Worm (Caenorhabditis elegans) whole organism, L4 larva: ENCODE measurements around the gene vha-12.

Experiments
- Y105C5A.15 ChIP-seq: fragments of 200-800 bp; sonication (Bioruptor generic); IDR thresholded peaks from 2 replicates; pipeline ENCODE4 v1.3.6; 2022; ENCODE audit warnings: missing genetic modification characterization, missing compliant biosample characterization
- Y48G9A.11 ChIP-seq: fragments of 200-800 bp; sonication (Bioruptor generic); IDR thresholded peaks from 2 replicates; pipeline ENCODE4 v1.3.6; 2022; ENCODE audit warnings: missing genetic modification reagents, missing genetic modification characterization, missing compliant biosample characterization
- Y5F2A.4 ChIP-seq: fragments of 200-800 bp; sonication (Bioruptor generic); optimal IDR thresholded peaks from 2 replicates; lab custom pipeline; 2018; ENCODE audit warnings: mild to moderate bottlenecking, missing genetic modification characterization, missing compliant biosample characterization
- ZK337.2 ChIP-seq: fragments of 200-800 bp; sonication (Bioruptor generic); IDR thresholded peaks from 2 replicates; pipeline ENCODE4 v1.3.6; 2022; ENCODE audit warnings: missing genetic modification reagents, missing genetic modification characterization, missing compliant biosample characterization
- ZK546.5 ChIP-seq, 2 experiments: sonication (generic microtip); optimal IDR thresholded peaks; 2 replicates each; lab custom pipeline; 2017; ENCODE audit warnings: missing biosample characterization in 2 of 2, missing genetic modification characterization in 2 of 2
- aha-1 ChIP-seq: fragments of 150-350 bp; peaks from one replicate; lab custom pipeline; 2014; ENCODE audit warnings: missing biosample characterization, missing genetic modification characterization
- ama-1 ChIP-seq: fragments of 150-350 bp; optimal IDR thresholded peaks from 2 replicates; lab custom pipeline; 2014; ENCODE audit warnings: inconsistent platforms, mixed read lengths
- ceh-32 ChIP-seq: sonication (generic microtip); optimal IDR thresholded peaks from 2 replicates; lab custom pipeline; 2016; ENCODE audit warnings: mild to moderate bottlenecking, missing genetic modification characterization, missing compliant biosample characterization; ENCODE audit not compliant: poor library complexity
- ceh-44 ChIP-seq: fragments of 200-800 bp; sonication (Bioruptor generic); IDR thresholded peaks from 2 replicates; pipeline ENCODE4 v1.3.6; 2022; ENCODE audit warnings: missing genetic modification reagents, missing genetic modification characterization, missing compliant biosample characterization
- ceh-62 ChIP-seq: sonication (generic microtip); optimal IDR thresholded peaks from 2 replicates; lab custom pipeline; 2017; ENCODE audit warnings: missing biosample characterization, missing genetic modification characterization
- dmd-6 ChIP-seq: fragments of 200-800 bp; sonication (Bioruptor generic); IDR thresholded peaks from 2 replicates; pipeline ENCODE4 v1.3.6; 2022; ENCODE audit warnings: missing genetic modification reagents, missing genetic modification characterization, missing compliant biosample characterization
- dmd-8 ChIP-seq: fragments of 200-800 bp; sonication (Bioruptor generic); IDR thresholded peaks from 2 replicates; pipeline ENCODE4 v1.3.6; 2022; ENCODE audit warnings: missing genetic modification characterization, missing compliant biosample characterization
- dmd-9 ChIP-seq: fragments of 200-800 bp; sonication (Bioruptor generic); IDR thresholded peaks from 2 replicates; pipeline ENCODE4 v1.3.6; 2022; ENCODE audit warnings: missing genetic modification reagents, missing genetic modification characterization, missing compliant biosample characterization
- dpl-1 ChIP-seq: fragments of 150-350 bp; optimal IDR thresholded peaks from 2 replicates; lab custom pipeline; 2014; ENCODE audit warnings: missing biosample characterization, missing genetic modification reagents, missing genetic modification characterization
- duxl-1 ChIP-seq: sonication (generic microtip); optimal IDR thresholded peaks from 2 replicates; lab custom pipeline; 2016; ENCODE audit warnings: mild to moderate bottlenecking, missing genetic modification characterization, moderate library complexity, missing compliant biosample characterization; ENCODE audit not compliant: poor library complexity
- egl-27 ChIP-seq: sonication (generic microtip); optimal IDR thresholded peaks from 3 replicates; lab custom pipeline; 2017; ENCODE audit warnings: missing biosample characterization, missing genetic modification reagents, missing genetic modification characterization
- fos-1 ChIP-seq: fragments of 150-350 bp; optimal IDR thresholded peaks from 2 replicates; lab custom pipeline; 2014; ENCODE audit warnings: missing biosample characterization, missing genetic modification characterization
- gei-8 ChIP-seq: fragments of 200-800 bp; sonication (Bioruptor generic); optimal IDR thresholded peaks from 2 replicates; lab custom pipeline; 2018; ENCODE audit warnings: mild to moderate bottlenecking, missing genetic modification characterization, missing compliant biosample characterization
- hif-1 ChIP-seq, 2 experiments: sonication (generic microtip); optimal IDR thresholded peaks; 2 replicates each; lab custom pipeline; 2016 to 2017; ENCODE audit warnings: missing compliant biosample characterization in 2 of 2, missing genetic modification characterization in 2 of 2, missing genetic modification reagents in 2 of 2, missing genotype in 2 of 2, mild to moderate bottlenecking in 1 of 2
- hlh-11 ChIP-seq: fragments of 200-800 bp; sonication (Bioruptor generic); optimal IDR thresholded peaks from 2 replicates; lab custom pipeline; 2018; ENCODE audit warnings: mild to moderate bottlenecking, missing genetic modification characterization, missing compliant biosample characterization
- jun-1 ChIP-seq: fragments of 150-350 bp; optimal IDR thresholded peaks from 2 replicates; lab custom pipeline; 2014; ENCODE audit warnings: missing biosample characterization, missing genetic modification reagents, missing genetic modification characterization
- lin-1 ChIP-seq: fragments of 200-800 bp; sonication (Bioruptor generic); IDR thresholded peaks from 2 replicates; pipeline ENCODE4 v1.3.6; 2022; ENCODE audit warnings: missing genetic modification reagents, missing genetic modification characterization, missing compliant biosample characterization
- lin-38 ChIP-seq: fragments of 200-800 bp; sonication (Bioruptor generic); IDR thresholded peaks from 2 replicates; pipeline ENCODE4 v1.3.6; 2022; ENCODE audit warnings: missing genetic modification reagents, missing genetic modification characterization, missing compliant biosample characterization
- nhr-102 ChIP-seq: sonication (generic microtip); optimal IDR thresholded peaks from 2 replicates; lab custom pipeline; 2016; ENCODE audit warnings: mild to moderate bottlenecking, missing genetic modification characterization, moderate library complexity, missing compliant biosample characterization
- nhr-11 ChIP-seq: fragments of 150-350 bp; optimal IDR thresholded peaks from 2 replicates; lab custom pipeline; 2014; ENCODE audit warnings: missing biosample characterization, missing genetic modification characterization
- nhr-237 ChIP-seq: sonication (generic microtip); optimal IDR thresholded peaks from 2 replicates; lab custom pipeline; 2017; ENCODE audit warnings: missing biosample characterization, missing genetic modification characterization
- nhr-25 ChIP-seq: sonication (generic microtip); optimal IDR thresholded peaks from 2 replicates; lab custom pipeline; 2017; ENCODE audit warnings: missing genetic modification characterization, mild to moderate bottlenecking, missing compliant biosample characterization, antibody characterized with exemption, moderate library complexity, borderline replicate concordance; ENCODE audit not compliant: insufficient read depth
- nhr-28 ChIP-seq: fragments of 150-350 bp; optimal IDR thresholded peaks from 2 replicates; lab custom pipeline; 2014; ENCODE audit warnings: missing biosample characterization, missing genetic modification characterization
- nhr-41 ChIP-seq: fragments of 200-800 bp; sonication (Bioruptor generic); IDR thresholded peaks from 2 replicates; pipeline ENCODE4 v1.3.6; 2022; ENCODE audit warnings: missing genetic modification reagents, missing genetic modification characterization, missing compliant biosample characterization
- nhr-42 ChIP-seq: fragments of 200-800 bp; sonication (Bioruptor generic); IDR thresholded peaks from 2 replicates; pipeline ENCODE4 v1.3.6; 2022; ENCODE audit warnings: missing genetic modification characterization, missing compliant biosample characterization
- nhr-48 ChIP-seq: sonication (generic microtip); optimal IDR thresholded peaks from 2 replicates; lab custom pipeline; 2016; ENCODE audit warnings: mild to moderate bottlenecking, missing genetic modification characterization, missing compliant biosample characterization
- nhr-6 ChIP-seq: fragments of 150-350 bp; optimal IDR thresholded peaks from 2 replicates; lab custom pipeline; 2014; ENCODE audit warnings: missing biosample characterization, missing genetic modification characterization
- nhr-76 ChIP-seq: fragments of 150-350 bp; optimal IDR thresholded peaks from 2 replicates; lab custom pipeline; 2014; ENCODE audit warnings: missing biosample characterization, missing genetic modification characterization
- pha-4 ChIP-seq, 2 experiments: fragments of 150-350 bp in 1 of 2; fragments of 200-800 bp in 1 of 2; sonication (Bioruptor generic) in 1 of 2; IDR thresholded peaks in 1 of 2; optimal IDR thresholded peaks in 1 of 2; 2 replicates each; pipeline versions ENCODE4 v1.3.6 to Lab custom; 2014 to 2022; ENCODE audit warnings: missing genetic modification characterization in 2 of 2, missing genetic modification reagents in 2 of 2, missing biosample characterization in 1 of 2, missing compliant biosample characterization in 1 of 2
- php-3 ChIP-seq: fragments of 200-800 bp; sonication (Bioruptor generic); IDR thresholded peaks from 2 replicates; pipeline ENCODE4 v1.3.6; 2022; ENCODE audit warnings: missing genetic modification reagents, missing genetic modification characterization, missing compliant biosample characterization
- saeg-2 ChIP-seq: fragments of 200-800 bp; sonication (Bioruptor generic); IDR thresholded peaks from 2 replicates; pipeline ENCODE4 v1.3.6; 2022; ENCODE audit warnings: missing genetic modification reagents, missing genetic modification characterization, missing compliant biosample characterization
- skn-1 ChIP-seq: fragments of 150-350 bp; optimal IDR thresholded peaks from 2 replicates; lab custom pipeline; 2014; ENCODE audit warnings: missing biosample characterization, missing genetic modification characterization
- snpc-1.2 ChIP-seq: fragments of 200-800 bp; sonication (Bioruptor generic); IDR thresholded peaks from 2 replicates; pipeline ENCODE4 v1.3.6; 2022; ENCODE audit warnings: missing genetic modification reagents, missing genetic modification characterization, missing compliant biosample characterization
- snpc-4 ChIP-seq: fragments of 150-350 bp; optimal IDR thresholded peaks from 2 replicates; lab custom pipeline; 2014; ENCODE audit warnings: missing biosample characterization, missing genetic modification characterization
- spr-3 ChIP-seq: fragments of 200-800 bp; sonication (Bioruptor generic); optimal IDR thresholded peaks from 2 replicates; lab custom pipeline; 2018; ENCODE audit warnings: mild to moderate bottlenecking, missing genetic modification characterization, missing compliant biosample characterization
- tra-1 ChIP-seq: fragments of 200-800 bp; sonication (Bioruptor generic); IDR thresholded peaks from 2 replicates; pipeline ENCODE4 v1.3.6; 2022; ENCODE audit warnings: missing genetic modification reagents, missing genetic modification characterization, missing compliant biosample characterization
- unc-130 ChIP-seq: sonication (generic microtip); optimal IDR thresholded peaks from 2 replicates; lab custom pipeline; 2016; ENCODE audit warnings: missing genetic modification reagents, missing genetic modification characterization, missing compliant biosample characterization
- unc-39 ChIP-seq: sonication (generic microtip); optimal IDR thresholded peaks from 2 replicates; lab custom pipeline; 2017; ENCODE audit warnings: missing biosample characterization, missing genetic modification characterization
- unc-62 ChIP-seq, 3 experiments: fragments of 150-350 bp in 1 of 3; sonication (generic microtip); optimal IDR thresholded peaks in 2 of 3; peaks in 1 of 3; 1 replicate in 1 of 3; 2 replicates in 2 of 3; lab custom pipeline; 2014 to 2017; ENCODE audit warnings: missing biosample characterization in 3 of 3, missing genetic modification characterization in 3 of 3, missing genetic modification reagents in 3 of 3, missing genotype in 1 of 3

The vha-12 gene

ce11 chrX:4144136-4144781 is 46.6 kb upstream of the vha-12 start (continued):
- no peak for TF ChIP-seq Y5F2A.4
- peak; percentile 46 for TF ChIP-seq nhr-25 (tag; lab: Kevin White, UChicago)
- TF ChIP-seq unc-130 (GFP tag; lab: Kevin White, UChicago), result no peak
- TF ChIP-seq hlh-11 (tag; lab: Kevin White, UChicago), result peak; percentile 73
- no peak for TF ChIP-seq nhr-6 (tag; lab: Kevin White, UChicago)
- no peak for TF ChIP-seq dpl-1 (GFP tag; lab: Kevin White, UChicago)
- TF ChIP-seq nhr-28, result peak; percentile 23
- no peak for TF ChIP-seq saeg-2 (GFP tag; lab: Robert Waterston, UW)
- peak; percentile 87 for TF ChIP-seq dmd-6 (GFP tag; lab: Robert Waterston, UW)
- peak; percentile 35 for TF ChIP-seq nhr-48 (tag; lab: Kevin White, UChicago)
- no peak for TF ChIP-seq gei-8 (GFP tag; lab: Kevin White, UChicago)
- TF ChIP-seq hif-1 (tag; optimal IDR thresholded peaks at IDR 0.05; lab: Kevin White, UChicago), result peak in 1 of 2 experiments; percentile 11
- no peak for TF ChIP-seq ceh-44 (GFP tag; lab: Robert Waterston, UW)
- no peak for TF ChIP-seq ZK337.2 (GFP tag; lab: Robert Waterston, UW)
- no peak for TF ChIP-seq ZK546.5 (tag; optimal IDR thresholded peaks at IDR 0.05; lab: Kevin White, UChicago)
- TF ChIP-seq dmd-9 (GFP tag; lab: Robert Waterston, UW), result no peak
- TF ChIP-seq nhr-11 (tag; lab: Kevin White, UChicago), result peak; percentile 28
- TF ChIP-seq ama-1 (lab: Kevin White, UChicago), result no peak
- no peak for TF ChIP-seq nhr-76 (tag; lab: Kevin White, UChicago)
- TF ChIP-seq egl-27, result no peak
- TF ChIP-seq pha-4 (GFP tag; IDR thresholded peaks at IDR 0.05; lab: Robert Waterston, UW), result no peak
- TF ChIP-seq pha-4 (tag; optimal IDR thresholded peaks at IDR 0.05; lab: Kevin White, UChicago), result no peak
- TF ChIP-seq Y48G9A.11, result no peak
- TF ChIP-seq php-3 (GFP tag; lab: Robert Waterston, UW), result peak; percentile 57; the same call in 1 of the 2 replicates
- TF ChIP-seq tra-1 (GFP tag; lab: Robert Waterston, UW), result peak; percentile 6; the same call in 1 of the 2 replicates

- TF ChIP-seq snpc-1.2 (GFP tag; lab: Robert Waterston, UW) (no peak), lin-38 (GFP tag; lab: Robert Waterston, UW) (peak; percentile 35), gei-8 (GFP tag; lab: Kevin White, UChicago) (no peak), nhr-6 (tag; lab: Kevin White, UChicago) (peak; percentile 9), unc-62 (GFP tag; optimal IDR thresholded peaks at IDR 0.05 in 1 of 2; lab: Kevin White, UChicago) (peak in 1 of 2 experiments; percentile 98), unc-62 (tag; optimal IDR thresholded peaks at IDR 0.05; lab: Kevin White, UChicago) (no peak), egl-27 (no peak), nhr-102 (tag; lab: Kevin White, UChicago) (peak; percentile 64), jun-1 (tag; lab: Kevin White, UChicago) (no peak), duxl-1 (peak; percentile 45), nhr-41 (0 out of 2 replicates have a peak, but pooled peaks have one; percentile 17), spr-3 (GFP tag; lab: Kevin White, UChicago) (no peak), lin-1 (GFP tag; lab: Robert Waterston, UW) (peak; percentile 58; the same call in 1 of the 2 replicates), ZK546.5 (tag; optimal IDR thresholded peaks at IDR 0.05; lab: Kevin White, UChicago) (no peak), ama-1 (lab: Kevin White, UChicago) (peak; percentile 80), Y105C5A.15 (GFP tag; lab: Robert Waterston, UW) (no peak), dmd-8 (GFP tag; lab: Robert Waterston, UW) (no peak), unc-39 (tag; lab: Kevin White, UChicago) (no peak), Y5F2A.4 (peak; percentile 40), ceh-44 (GFP tag; lab: Robert Waterston, UW) (peak; percentile 67; the same call in 1 of the 2 replicates), aha-1 (peak; percentile 100), snpc-4 (tag; lab: Kevin White, UChicago) (no peak), fos-1 (no peak), skn-1 (tag; lab: Kevin White, UChicago) (no peak), nhr-237 (tag; lab: Kevin White, UChicago) (no peak), ceh-62 (tag; lab: Kevin White, UChicago) (no peak), php-3 (GFP tag; lab: Robert Waterston, UW) (peak; percentile 9; the same call in 1 of the 2 replicates), nhr-42 (GFP tag; lab: Robert Waterston, UW) (0 out of 2 replicates have a peak, but pooled peaks have one; percentile 47), dmd-6 (GFP tag; lab: Robert Waterston, UW) (peak; percentile 97), ceh-32 (tag; lab: Kevin White, UChicago) (no peak)
Observed at ce11 chrX:4145051-4145826, 45.7 kb upstream of the vha-12 start.
